Fruit fly (Drosophila melanogaster) Kc167 (cell line): ENCODE measurements around the gene dos.

Source experiments
- Myc ChIP-seq: fragments of >200 bp; optimal IDR thresholded peaks from 2 replicates; lab custom pipeline; 2017; ENCODE audit warnings: missing external identifiers
- Sin3A ChIP-seq: fragments of >200 bp; optimal IDR thresholded peaks from 2 replicates; lab custom pipeline; 2018; ENCODE audit warnings: missing external identifiers
- h ChIP-seq: fragments of >200 bp; optimal IDR thresholded peaks from 3 replicates; lab custom pipeline; 2018; ENCODE audit warnings: missing external identifiers
- insv ChIP-seq: fragments of >200 bp; optimal IDR thresholded peaks from 3 replicates; lab custom pipeline; 2018; ENCODE audit warnings: missing external identifiers
- psq ChIP-seq: fragments of >200 bp; optimal IDR thresholded peaks from 2 replicates; lab custom pipeline; 2017; ENCODE audit warnings: missing external identifiers
- ttk ChIP-seq: sonication (Bioruptor generic); optimal IDR thresholded peaks from 2 replicates; lab custom pipeline; 2017; ENCODE audit warnings: missing external identifiers

dos gene

DNA sequence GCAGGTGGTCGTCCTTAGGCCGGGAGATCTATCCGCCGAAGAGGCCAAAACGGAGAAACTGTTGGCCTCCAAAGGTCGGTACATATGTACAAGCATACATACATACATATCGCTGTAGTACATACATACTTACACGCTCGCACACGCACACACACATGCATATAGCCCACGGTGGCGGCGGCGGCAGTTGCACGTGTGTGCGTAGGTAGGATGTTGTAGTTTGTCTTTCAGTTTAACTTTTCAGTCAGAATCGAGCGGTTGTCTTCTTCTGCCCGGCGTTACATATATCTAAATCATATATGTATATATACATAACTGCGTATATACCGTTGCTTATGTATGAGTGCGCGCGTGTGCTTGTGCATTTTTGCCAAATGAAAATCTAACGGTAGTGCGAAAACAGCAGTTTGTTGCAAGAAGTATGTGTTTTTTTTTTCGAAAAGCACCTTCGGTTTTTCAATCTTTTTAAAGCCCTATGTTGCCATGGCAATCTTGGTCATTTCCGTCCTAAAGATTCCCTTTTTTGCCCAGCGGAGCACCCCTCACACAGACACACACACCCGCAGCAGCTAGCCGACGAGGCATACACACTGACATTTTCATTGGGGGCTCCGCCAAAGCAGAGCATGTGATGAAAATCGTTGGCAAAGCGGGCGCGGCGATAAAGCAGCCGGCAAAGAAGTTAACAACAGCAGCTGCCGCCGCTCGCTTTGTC, 43.0 kb downstream of the dos start:
- TF ChIP-seq psq (no peak), Sin3A (lab: Kevin White, UChicago) (no peak), Myc (lab: Kevin White, UChicago) (no peak), ttk (lab: Kevin White, UChicago) (no peak)

DNA sequence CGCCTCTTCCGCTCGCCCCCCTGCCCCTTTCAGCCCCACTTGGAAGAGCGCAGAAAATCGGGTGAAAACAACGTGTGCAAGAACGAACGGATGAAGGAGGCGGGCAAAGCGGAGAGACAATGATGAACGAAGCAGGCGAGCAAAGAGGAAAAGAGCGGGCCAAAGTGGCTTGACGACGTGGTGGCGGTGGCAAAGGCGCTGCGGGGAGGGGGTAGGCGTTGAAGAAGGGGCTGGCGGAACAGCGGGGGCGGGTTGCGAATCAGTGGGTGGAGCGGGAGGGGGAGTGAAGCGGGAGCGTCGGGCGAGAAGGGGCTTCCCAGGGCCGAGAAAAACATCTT, 43.5 kb downstream of the dos start:
- TF ChIP-seq h (no peak), Sin3A (lab: Kevin White, UChicago) (no peak), psq (peak; percentile 43), ttk (lab: Kevin White, UChicago) (peak; percentile 32), Myc (lab: Kevin White, UChicago) (no peak)

DNA sequence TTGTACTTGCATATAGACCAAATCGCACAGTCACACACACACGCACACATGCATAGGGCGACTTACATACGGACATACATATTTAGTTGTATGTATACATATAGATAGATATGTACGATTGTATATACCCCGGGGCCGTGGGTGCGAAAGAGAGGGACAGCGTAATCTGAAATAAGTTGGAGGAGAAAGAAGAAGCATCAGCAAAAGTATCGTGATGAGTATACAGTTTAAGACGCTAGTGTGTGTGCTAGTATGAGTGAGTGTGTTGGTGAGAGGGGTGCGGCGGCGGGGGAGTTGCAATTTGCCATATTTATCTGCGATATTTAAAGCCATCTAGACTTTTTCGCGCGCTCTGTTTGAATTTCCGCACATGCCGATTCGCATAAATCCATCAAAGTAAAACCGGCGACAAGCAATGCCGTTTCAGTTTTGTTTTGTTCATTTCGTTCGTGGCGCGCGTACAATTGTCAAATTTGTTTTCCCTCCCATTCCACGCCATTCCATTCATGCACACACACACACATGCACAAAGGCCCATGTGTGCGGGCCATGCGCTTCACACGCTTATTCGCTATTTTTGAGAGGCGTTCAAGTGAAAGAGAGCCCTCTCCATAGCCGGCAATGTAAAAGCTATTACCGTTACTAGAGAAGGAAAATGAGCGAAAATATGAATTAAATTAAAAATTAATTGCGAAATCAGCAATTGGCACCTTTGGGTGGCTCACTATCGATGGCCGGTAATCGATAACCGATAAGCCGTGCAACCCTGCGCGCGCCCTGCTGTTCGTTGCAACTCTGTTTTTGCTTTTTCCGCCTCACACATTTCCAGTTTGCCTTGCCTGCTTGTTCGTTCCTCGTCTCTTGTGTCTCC, 46.0 kb downstream of the dos start:
- TF ChIP-seq h (no peak), ttk (lab: Kevin White, UChicago) (no peak), psq (peak; percentile 98), Sin3A (lab: Kevin White, UChicago) (no peak), insv (lab: Kevin White, UChicago) (no peak)

DNA sequence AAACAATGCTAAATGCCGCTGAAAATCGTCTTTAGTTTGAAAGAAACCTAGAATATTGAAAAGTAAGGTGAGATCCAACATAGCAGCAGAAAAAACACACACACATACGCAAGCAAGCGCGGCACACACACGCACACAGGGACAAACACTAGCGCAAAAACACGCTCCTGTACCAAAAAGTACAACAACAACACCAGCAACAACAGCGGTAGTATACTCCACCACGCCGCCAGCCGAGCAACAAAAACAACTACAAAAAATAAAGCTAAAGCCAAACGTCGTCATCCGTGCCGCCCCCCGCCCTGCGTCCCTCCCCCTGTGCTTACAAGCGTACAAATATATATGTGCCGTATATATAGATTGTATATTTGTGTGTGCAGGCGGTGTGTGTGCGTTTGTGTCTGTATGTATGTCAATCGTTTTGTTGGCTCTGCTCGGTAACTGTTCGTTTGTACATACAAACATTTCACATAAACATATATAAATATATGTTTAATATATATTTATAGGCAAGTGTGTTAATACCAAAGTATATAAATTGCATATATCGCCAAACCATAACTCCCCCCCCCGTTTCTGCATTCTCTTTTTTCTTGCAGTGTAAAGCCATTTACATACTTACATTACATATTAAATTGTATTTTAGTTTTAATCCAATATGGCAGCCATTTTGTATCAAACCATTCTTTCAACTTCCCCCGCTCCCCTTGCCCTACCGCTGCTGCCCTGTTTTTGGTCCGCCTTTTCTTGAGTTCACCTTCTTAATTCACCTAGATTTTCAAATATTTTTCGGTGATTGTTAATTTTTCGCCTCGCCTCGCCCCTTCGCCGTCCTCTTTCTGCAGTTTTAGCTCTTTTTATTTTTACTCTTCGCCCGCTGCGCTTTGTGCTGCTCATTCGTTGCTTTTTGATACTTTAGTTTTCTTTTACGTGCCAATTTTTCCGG, 47.1 kb downstream of the dos start:
- TF ChIP-seq psq (peak; percentile 71), ttk (lab: Kevin White, UChicago) (no peak)

DNA sequence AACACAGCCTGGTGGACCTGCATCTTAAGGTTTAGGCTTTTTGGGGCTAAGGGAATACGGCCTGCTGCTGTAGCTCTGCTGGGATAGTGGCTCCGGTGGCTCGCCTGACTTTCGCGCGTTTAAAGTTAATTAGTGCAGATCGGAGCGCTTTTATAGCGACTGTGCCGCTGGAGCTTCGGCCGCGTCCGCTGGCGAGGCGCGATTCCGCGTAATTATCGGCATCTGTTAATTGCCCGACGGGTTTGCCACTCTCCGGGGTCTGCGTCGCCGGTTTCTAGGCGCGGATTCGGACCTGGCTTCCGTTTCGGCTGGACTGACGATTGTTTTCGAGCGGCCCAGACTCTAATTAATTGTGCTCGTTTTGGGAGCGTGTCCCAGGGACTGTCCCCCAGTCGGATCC, 54.1 kb downstream of the dos start, which contains the start of gene CG14949:
Gene CG14949 (minus strand): TSS at position 101 of the 400 bp plus-strand sequence.
- TF ChIP-seq Myc (lab: Kevin White, UChicago) (no peak), h (no peak), psq (no peak), ttk (lab: Kevin White, UChicago) (no peak), insv (lab: Kevin White, UChicago) (no peak), Sin3A (lab: Kevin White, UChicago) (no peak)

DNA sequence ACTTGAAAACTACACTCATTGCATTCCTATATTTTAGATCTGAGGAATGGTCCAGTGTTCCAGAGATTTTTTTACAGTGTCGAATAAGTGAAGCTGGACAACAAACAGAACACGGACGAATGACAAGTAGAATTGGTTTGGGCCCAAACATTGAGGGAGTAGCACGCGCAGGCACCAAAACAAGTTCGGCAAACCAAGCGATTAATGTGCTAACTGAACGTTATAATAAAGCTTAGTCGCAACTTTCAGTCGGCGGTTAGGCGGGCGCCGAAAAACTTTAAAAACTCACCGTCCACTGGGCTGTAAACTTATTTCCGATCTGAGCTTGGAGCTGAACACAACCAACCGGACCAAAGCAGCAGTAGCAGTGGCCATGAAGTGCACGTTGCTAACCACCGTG, 55.9 kb downstream of the dos start, which contains the start of gene CG1143:
Gene CG1143 (plus strand): TSS at position 301 of the 400 bp plus-strand sequence.
- no peak for TF ChIP-seq Sin3A (lab: Kevin White, UChicago)
- no peak for TF ChIP-seq h
- no peak for TF ChIP-seq insv (lab: Kevin White, UChicago)
- no peak for TF ChIP-seq Myc (lab: Kevin White, UChicago)
- no peak for TF ChIP-seq psq
- TF ChIP-seq ttk (lab: Kevin White, UChicago) = no peak
